Worm (Caenorhabditis elegans) whole organism, L1 larva: ENCODE measurements around the gene T21H3.5.
A peak's percentile ranks its signal among the peaks of the same experiment; 100 is the strongest.

Source experiments
- C04F5.9 ChIP-seq: sonication (generic microtip); optimal IDR thresholded peaks from 2 replicates; lab custom pipeline; 2016; ENCODE audit warnings: missing genetic modification characterization, missing compliant biosample characterization
- C16A3.4 ChIP-seq: fragments of 150-350 bp; optimal IDR thresholded peaks from 2 replicates; lab custom pipeline; 2014; ENCODE audit warnings: missing biosample characterization, missing genetic modification characterization
- aha-1 ChIP-seq: fragments of 150-350 bp; optimal IDR thresholded peaks from 2 replicates; lab custom pipeline; 2014; ENCODE audit warnings: missing biosample characterization, missing genetic modification characterization
- alr-1 ChIP-seq: fragments of 200-800 bp; sonication (Bioruptor generic); optimal IDR thresholded peaks from 2 replicates; lab custom pipeline; 2018; ENCODE audit warnings: borderline replicate concordance, mild to moderate bottlenecking, missing genetic modification characterization, missing compliant biosample characterization
- aly-2 ChIP-seq: fragments of 150-350 bp; optimal IDR thresholded peaks from 2 replicates; lab custom pipeline; 2014; ENCODE audit warnings: missing biosample characterization, missing genetic modification characterization
- ama-1 ChIP-seq: fragments of 150-350 bp; optimal IDR thresholded peaks from 2 replicates; lab custom pipeline; 2014
- blmp-1 ChIP-seq: fragments of 150-350 bp; optimal IDR thresholded peaks from 2 replicates; lab custom pipeline; 2014; ENCODE audit warnings: missing biosample characterization, missing genetic modification characterization
- ceh-63 ChIP-seq: fragments of 200-800 bp; sonication (Bioruptor generic); optimal IDR thresholded peaks from 2 replicates; lab custom pipeline; 2018; ENCODE audit warnings: mild to moderate bottlenecking, missing genetic modification characterization, missing compliant biosample characterization
- ceh-90 ChIP-seq: sonication (generic microtip); optimal IDR thresholded peaks from 2 replicates; lab custom pipeline; 2016; ENCODE audit warnings: missing genetic modification characterization, missing compliant biosample characterization
- ces-1 ChIP-seq: fragments of 150-350 bp; optimal IDR thresholded peaks from 2 replicates; lab custom pipeline; 2014; ENCODE audit warnings: missing biosample characterization, missing genetic modification reagents, missing genetic modification characterization
- dsc-1 ChIP-seq: sonication (generic microtip); optimal IDR thresholded peaks from 2 replicates; lab custom pipeline; 2016; ENCODE audit warnings: mild to moderate bottlenecking, missing genetic modification characterization, missing compliant biosample characterization
- efl-3 ChIP-seq: fragments of 200-800 bp; sonication (Bioruptor generic); optimal IDR thresholded peaks from 2 replicates; lab custom pipeline; 2018; ENCODE audit warnings: mild to moderate bottlenecking, missing genetic modification characterization, missing compliant biosample characterization
- egl-13 ChIP-seq: sonication (generic microtip); optimal IDR thresholded peaks from 2 replicates; lab custom pipeline; 2016; ENCODE audit warnings: missing genotype, missing genetic modification reagents, missing genetic modification characterization, missing compliant biosample characterization
- egl-27 ChIP-seq, 2 experiments: fragments of 150-350 bp in 1 of 2; sonication (generic microtip); optimal IDR thresholded peaks; 3 replicates each; lab custom pipeline; 2017 to 2018; ENCODE audit warnings: missing biosample characterization in 2 of 2, missing genetic modification characterization in 2 of 2, missing genetic modification reagents in 2 of 2
- elt-2 ChIP-seq: sonication (generic microtip); optimal IDR thresholded peaks from 2 replicates; lab custom pipeline; 2016; ENCODE audit warnings: missing genetic modification characterization, mild to moderate bottlenecking, inconsistent platforms, missing compliant biosample characterization, missing genetic modification reagents
- elt-3 ChIP-seq, 6 experiments: fragments of 150-350 bp in 1 of 6; sonication (generic microtip); optimal IDR thresholded peaks; 2 replicates each; lab custom pipeline; 2017 to 2018; ENCODE audit warnings: missing biosample characterization in 6 of 6, missing genetic modification characterization in 6 of 6, inconsistent platforms in 1 of 6
- ets-5 ChIP-seq: fragments of 200-800 bp; sonication (Bioruptor generic); IDR thresholded peaks from 2 replicates; pipeline ENCODE4 v1.3.6; 2022; ENCODE audit warnings: missing genetic modification characterization, missing compliant biosample characterization
- fkh-8 ChIP-seq: sonication (generic microtip); optimal IDR thresholded peaks from 2 replicates; lab custom pipeline; 2016; ENCODE audit warnings: mild to moderate bottlenecking, missing genetic modification characterization, missing compliant biosample characterization
- fos-1 ChIP-seq: fragments of 150-350 bp; optimal IDR thresholded peaks from 2 replicates; lab custom pipeline; 2014; ENCODE audit warnings: missing biosample characterization, missing genetic modification characterization
- grh-1 ChIP-seq: fragments of 200-800 bp; sonication (Bioruptor generic); IDR thresholded peaks from 2 replicates; pipeline ENCODE4 v1.3.6; 2022; ENCODE audit warnings: missing genetic modification reagents, missing genetic modification characterization, missing compliant biosample characterization
- hlh-17 ChIP-seq: fragments of 200-800 bp; sonication (Bioruptor generic); optimal IDR thresholded peaks from 2 replicates; lab custom pipeline; 2018; ENCODE audit warnings: missing genetic modification characterization, mild to moderate bottlenecking, missing compliant biosample characterization, moderate library complexity, borderline replicate concordance
- hpl-2 ChIP-seq: fragments of 150-350 bp; optimal IDR thresholded peaks from 2 replicates; lab custom pipeline; 2014; ENCODE audit warnings: missing biosample characterization, missing genetic modification reagents, missing genetic modification characterization
- irx-1 ChIP-seq: sonication (generic microtip); optimal IDR thresholded peaks from 2 replicates; lab custom pipeline; 2016; ENCODE audit warnings: missing genetic modification characterization, missing compliant biosample characterization
- lin-13 ChIP-seq: fragments of 150-350 bp; optimal IDR thresholded peaks from 2 replicates; lab custom pipeline; 2014; ENCODE audit warnings: missing biosample characterization, missing genetic modification reagents, missing genetic modification characterization
- lin-14 ChIP-seq: fragments of 200-800 bp; sonication (Bioruptor generic); optimal IDR thresholded peaks from 2 replicates; lab custom pipeline; 2018; ENCODE audit warnings: mild to moderate bottlenecking, missing genetic modification characterization, moderate library complexity, missing compliant biosample characterization
- lin-15B ChIP-seq: fragments of 150-350 bp; sonication (generic microtip); optimal IDR thresholded peaks from 3 replicates; lab custom pipeline; 2014; ENCODE audit warnings: missing biosample characterization, missing genetic modification characterization
- lsy-2 ChIP-seq, 2 experiments: fragments of 150-350 bp; optimal IDR thresholded peaks; 2 replicates each; lab custom pipeline; 2014; ENCODE audit warnings: missing biosample characterization in 2 of 2, missing genetic modification characterization in 2 of 2
- mdl-1 ChIP-seq, 2 experiments: fragments of 150-350 bp; optimal IDR thresholded peaks; 2 replicates each; lab custom pipeline; 2014 to 2017; ENCODE audit warnings: missing biosample characterization in 2 of 2, missing genetic modification characterization in 2 of 2, inconsistent platforms in 1 of 2
- mep-1 ChIP-seq: fragments of 150-350 bp; optimal IDR thresholded peaks from 2 replicates; lab custom pipeline; 2014; ENCODE audit warnings: missing biosample characterization, missing genetic modification characterization
- nhr-12 ChIP-seq: sonication (generic microtip); optimal IDR thresholded peaks from 2 replicates; lab custom pipeline; 2017; ENCODE audit warnings: missing biosample characterization, missing genetic modification characterization
- nhr-20 ChIP-seq: sonication (generic microtip); optimal IDR thresholded peaks from 2 replicates; lab custom pipeline; 2016; ENCODE audit warnings: mild to moderate bottlenecking, missing genetic modification characterization, missing compliant biosample characterization
- nhr-237 ChIP-seq: fragments of 150-350 bp; optimal IDR thresholded peaks from 2 replicates; lab custom pipeline; 2014; ENCODE audit warnings: missing biosample characterization, missing genetic modification characterization
- nhr-76 ChIP-seq: sonication (generic microtip); optimal IDR thresholded peaks from 2 replicates; lab custom pipeline; 2017; ENCODE audit warnings: missing biosample characterization, missing genetic modification characterization
- pag-3 ChIP-seq: sonication (generic microtip); optimal IDR thresholded peaks from 2 replicates; lab custom pipeline; 2017; ENCODE audit warnings: missing genetic modification characterization, mild to moderate bottlenecking, missing compliant biosample characterization, antibody characterized with exemption, borderline replicate concordance; ENCODE audit not compliant: insufficient read depth
- pax-3 ChIP-seq: fragments of 200-800 bp; sonication (Bioruptor generic); optimal IDR thresholded peaks from 2 replicates; lab custom pipeline; 2018; ENCODE audit warnings: mild to moderate bottlenecking, missing genetic modification characterization, moderate library complexity, missing compliant biosample characterization
- pqm-1 ChIP-seq: sonication (generic microtip); optimal IDR thresholded peaks from 3 replicates; lab custom pipeline; 2017; ENCODE audit warnings: missing biosample characterization, missing genetic modification characterization
- skn-1 ChIP-seq: fragments of 150-350 bp; optimal IDR thresholded peaks from 2 replicates; lab custom pipeline; 2014; ENCODE audit warnings: missing biosample characterization, missing genetic modification characterization
- snpc-4 ChIP-seq: fragments of 150-350 bp; optimal IDR thresholded peaks from 2 replicates; lab custom pipeline; 2014; ENCODE audit warnings: missing biosample characterization, missing genetic modification characterization
- sox-4 ChIP-seq: sonication (generic microtip); optimal IDR thresholded peaks from 2 replicates; lab custom pipeline; 2016; ENCODE audit warnings: missing genetic modification characterization, missing compliant biosample characterization
- sup-37 ChIP-seq: fragments of 200-800 bp; sonication (Bioruptor generic); optimal IDR thresholded peaks from 2 replicates; lab custom pipeline; 2018; ENCODE audit warnings: mild to moderate bottlenecking, missing genetic modification characterization, missing compliant biosample characterization
- tbx-2 ChIP-seq: sonication (generic microtip); optimal IDR thresholded peaks from 2 replicates; lab custom pipeline; 2016; ENCODE audit warnings: missing genetic modification characterization, missing compliant biosample characterization
- tlp-1 ChIP-seq: fragments of 150-350 bp; optimal IDR thresholded peaks from 2 replicates; lab custom pipeline; 2014; ENCODE audit warnings: missing biosample characterization, missing genetic modification characterization
- unc-130 ChIP-seq: fragments of 150-350 bp; optimal IDR thresholded peaks from 2 replicates; lab custom pipeline; 2017; ENCODE audit warnings: missing biosample characterization, missing genetic modification characterization, inconsistent platforms
- unc-86 ChIP-seq: sonication (generic microtip); optimal IDR thresholded peaks from 2 replicates; lab custom pipeline; 2016; ENCODE audit warnings: missing genetic modification characterization, missing compliant biosample characterization
- unc-98 ChIP-seq: fragments of 200-800 bp; sonication (Bioruptor generic); IDR thresholded peaks from 2 replicates; pipeline ENCODE4 v1.3.6; 2022; ENCODE audit warnings: missing genetic modification characterization, missing compliant biosample characterization
- vab-15 ChIP-seq: sonication (generic microtip); optimal IDR thresholded peaks from 2 replicates; lab custom pipeline; 2017; ENCODE audit warnings: missing genotype, mild to moderate bottlenecking, missing genetic modification characterization, missing compliant biosample characterization
- xbp-1 ChIP-seq: sonication (generic microtip); optimal IDR thresholded peaks from 2 replicates; lab custom pipeline; 2016; ENCODE audit warnings: missing genetic modification characterization, missing compliant biosample characterization
- zag-1 ChIP-seq: fragments of 150-350 bp; optimal IDR thresholded peaks from 2 replicates; lab custom pipeline; 2014; ENCODE audit warnings: missing biosample characterization, missing genetic modification characterization
- ztf-11 ChIP-seq, 2 experiments: sonication (generic microtip); optimal IDR thresholded peaks; 2 replicates each; lab custom pipeline; 2016 to 2017; ENCODE audit warnings: missing genetic modification characterization in 2 of 2, missing biosample characterization in 1 of 2, missing compliant biosample characterization in 1 of 2
- ztf-4 ChIP-seq: fragments of 150-350 bp; optimal IDR thresholded peaks from 2 replicates; lab custom pipeline; 2014; ENCODE audit warnings: missing biosample characterization, missing genetic modification characterization

T21H3.5 gene

ce11 chrV:1151324-1151742, 12.8 kb downstream of the T21H3.5 start (continued):
- TF ChIP-seq tbx-2 (tag; lab: Kevin White, UChicago) (peak; percentile 100), elt-2 (peak; percentile 98), vab-15 (no peak), nhr-12 (tag; lab: Kevin White, UChicago) (peak; percentile 55), lsy-2 (tag; optimal IDR thresholded peaks at IDR 0.05; lab: Kevin White, UChicago) (peak; percentile 93), hlh-17 (GFP tag; lab: Kevin White, UChicago) (peak; percentile 77), nhr-20 (tag; lab: Kevin White, UChicago) (peak; percentile 99), aha-1 (tag; lab: Kevin White, UChicago) (peak; percentile 88), ztf-4 (tag; lab: Kevin White, UChicago) (peak; percentile 97), lin-14 (peak; percentile 100), tlp-1 (tag; lab: Kevin White, UChicago) (no peak), fkh-8 (tag; lab: Kevin White, UChicago) (peak; percentile 100), ces-1 (peak; percentile 91), ztf-11 (tag; optimal IDR thresholded peaks at IDR 0.05; lab: Kevin White, UChicago) (peak in 1 of 2 experiments; percentile 99), egl-27 (tag; optimal IDR thresholded peaks at IDR 0.05; lab: Kevin White, UChicago) (peak; percentile 69 to 91), C16A3.4 (tag; lab: Kevin White, UChicago) (peak; percentile 90), irx-1 (tag; lab: Kevin White, UChicago) (peak; percentile 97), mdl-1 (tag; optimal IDR thresholded peaks at IDR 0.05; lab: Kevin White, UChicago) (peak; percentile 10 to 94), pag-3 (peak; percentile 11), lin-15B (tag; lab: Kevin White, UChicago) (peak; percentile 87), skn-1 (peak; percentile 88), grh-1 (GFP tag; lab: Robert Waterston, UW) (peak; percentile 92), C04F5.9 (tag; lab: Kevin White, UChicago) (peak; percentile 77), nhr-76 (peak; percentile 59), sup-37 (GFP tag; lab: Kevin White, UChicago) (peak; percentile 99), mep-1 (peak; percentile 97), pqm-1 (peak; percentile 53), alr-1 (tag; lab: Kevin White, UChicago) (no peak), unc-130 (peak; percentile 97), nhr-237 (tag; lab: Kevin White, UChicago) (peak; percentile 95), ceh-63 (GFP tag; lab: Kevin White, UChicago) (no peak), unc-98 (GFP tag; lab: Robert Waterston, UW) (peak; percentile 93), ama-1 (no peak), xbp-1 (peak; percentile 98), unc-86 (tag; lab: Kevin White, UChicago) (peak; percentile 100), ets-5 (GFP tag; lab: Robert Waterston, UW) (peak; percentile 97; the same call in 1 of the 2 replicates)

DNA sequence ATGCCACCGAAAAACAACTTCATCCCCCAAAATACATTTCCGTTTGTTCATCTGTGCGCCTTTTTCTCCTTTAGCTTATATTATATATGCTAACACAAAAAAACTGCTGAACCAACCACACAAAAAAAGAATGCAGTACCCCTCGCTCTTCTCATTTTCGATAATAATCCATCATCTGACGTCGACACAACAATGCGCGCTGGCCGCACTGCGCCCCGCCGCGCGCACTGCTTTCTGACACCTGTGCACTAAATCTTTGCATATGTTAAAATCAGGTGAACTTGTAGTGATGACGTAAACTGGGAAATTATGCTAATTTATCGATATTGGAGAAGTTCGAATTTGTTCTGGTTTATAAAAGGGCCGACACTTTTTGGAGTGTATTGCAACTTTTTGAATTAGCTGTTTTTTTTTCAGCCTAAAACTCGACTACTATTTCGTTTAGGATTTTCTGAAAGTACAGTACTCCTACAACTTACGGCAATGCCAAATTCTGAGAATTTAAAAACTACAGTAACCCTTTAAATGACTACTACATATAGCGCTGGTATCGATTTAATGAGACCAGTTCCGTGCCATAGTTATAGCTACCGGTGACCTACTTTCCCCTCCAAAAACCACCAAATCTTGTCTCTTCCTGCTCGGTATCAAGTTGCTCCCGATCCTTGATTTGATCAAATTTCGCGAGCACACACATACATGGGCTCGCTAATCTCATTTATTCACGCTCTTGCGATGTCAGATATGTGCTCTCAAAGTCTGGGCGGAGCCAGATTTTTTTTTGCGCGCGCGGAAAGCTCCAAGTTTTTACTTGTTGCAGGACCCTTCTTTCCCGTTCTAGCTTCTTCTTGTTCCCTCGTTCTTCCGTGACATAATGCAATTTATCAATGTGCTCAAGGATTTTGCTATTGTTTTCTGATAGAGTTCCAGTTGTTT, 14.1 kb downstream of the T21H3.5 start:
- TF ChIP-seq elt-3 (tag; optimal IDR thresholded peaks at IDR 0.05; lab: Kevin White, UChicago) (no peak), nhr-237 (tag; lab: Kevin White, UChicago) (no peak), ceh-90 (tag; lab: Kevin White, UChicago) (no peak), aly-2 (tag; lab: Kevin White, UChicago) (no peak), hpl-2 (GFP tag; lab: Kevin White, UChicago) (no peak), efl-3 (no peak), snpc-4 (tag; lab: Kevin White, UChicago) (no peak), dsc-1 (tag; lab: Kevin White, UChicago) (peak; percentile 87), sox-4 (tag; lab: Kevin White, UChicago) (peak; percentile 47), blmp-1 (tag; lab: Kevin White, UChicago) (no peak), ets-5 (GFP tag; lab: Robert Waterston, UW) (no peak), egl-27 (tag; optimal IDR thresholded peaks at IDR 0.05; lab: Kevin White, UChicago) (no peak), fos-1 (tag; lab: Kevin White, UChicago) (no peak), zag-1 (tag; lab: Kevin White, UChicago) (no peak), pax-3 (tag; lab: Kevin White, UChicago) (peak; percentile 13), skn-1 (no peak), unc-98 (GFP tag; lab: Robert Waterston, UW) (no peak), unc-86 (tag; lab: Kevin White, UChicago) (no peak), lin-13 (peak; percentile 7), egl-13 (tag; lab: Kevin White, UChicago) (no peak), lsy-2 (tag; optimal IDR thresholded peaks at IDR 0.05; lab: Kevin White, UChicago) (peak; percentile 4 to 19), ztf-11 (tag; optimal IDR thresholded peaks at IDR 0.05; lab: Kevin White, UChicago) (no peak), mdl-1 (tag; optimal IDR thresholded peaks at IDR 0.05; lab: Kevin White, UChicago) (no peak), pag-3 (no peak)
